Worm (Caenorhabditis elegans): ENCODE data around the gene srw-143.
"Not testable (repeated sequence)": the region's sequence is repeated elsewhere in the genome, so short reads cannot be mapped to it uniquely, and the experiment has no call there.

Gene srw-143

DNA sequence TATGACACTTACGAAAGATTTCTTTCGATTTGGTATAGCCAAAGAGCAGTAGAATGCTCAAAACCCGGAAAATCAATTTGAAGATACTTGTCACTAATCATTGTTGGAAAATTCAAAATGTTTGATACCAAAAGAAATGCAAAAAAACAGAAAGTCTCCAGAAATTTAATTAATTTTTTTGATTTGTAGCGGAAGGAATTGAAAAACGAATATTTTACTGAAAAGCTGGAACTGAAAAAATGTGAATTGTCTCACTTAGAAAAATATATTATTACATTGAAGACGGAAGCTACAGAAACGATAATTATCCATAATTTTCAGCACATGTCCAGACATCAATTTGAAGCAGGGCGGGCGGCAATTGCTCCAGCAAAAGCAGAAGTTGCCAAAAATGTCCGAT, 21.7 kb upstream of the srw-143 start, which contains the start of gene srw-138:
Gene srw-138 (minus strand): TSS at position 101 of the 400 bp plus-strand sequence.
- TF ChIP-seq ceh-40 (GFP tag; IDR thresholded peaks at IDR 0.05) (no peak), snpc-1.1 (tag; optimal IDR thresholded peaks at IDR 0.05; ENCODE audit: insufficient read depth) (no peak), F39B2.1 (GFP tag; IDR thresholded peaks at IDR 0.05) (no peak), B0261.1 (tag; optimal IDR thresholded peaks at IDR 0.05) (no peak), lsl-1 (GFP tag; optimal IDR thresholded peaks at IDR 0.05) (no peak), K11D2.4 (GFP tag; IDR thresholded peaks at IDR 0.05) (no peak), gei-17 (GFP tag; optimal IDR thresholded peaks at IDR 0.05) (no peak), F57C9.4 (tag; optimal IDR thresholded peaks at IDR 0.05) (no peak), dox-1 (GFP tag; IDR thresholded peaks at IDR 0.05) (no peak), C17E4.6 (GFP tag; IDR thresholded peaks at IDR 0.05) (no peak), F52B5.7 (tag; optimal IDR thresholded peaks at IDR 0.05) (no peak), aptf-3 (GFP tag; IDR thresholded peaks at IDR 0.05) (no peak), ztf-22 (GFP tag; optimal IDR thresholded peaks at IDR 0.05) (no peak), xnd-1 (tag; optimal IDR thresholded peaks at IDR 0.05) (no peak), dpff-1 (tag; optimal IDR thresholded peaks at IDR 0.05) (no peak), hmg-1.2 (GFP tag; IDR thresholded peaks at IDR 0.05) (no peak)

DNA sequence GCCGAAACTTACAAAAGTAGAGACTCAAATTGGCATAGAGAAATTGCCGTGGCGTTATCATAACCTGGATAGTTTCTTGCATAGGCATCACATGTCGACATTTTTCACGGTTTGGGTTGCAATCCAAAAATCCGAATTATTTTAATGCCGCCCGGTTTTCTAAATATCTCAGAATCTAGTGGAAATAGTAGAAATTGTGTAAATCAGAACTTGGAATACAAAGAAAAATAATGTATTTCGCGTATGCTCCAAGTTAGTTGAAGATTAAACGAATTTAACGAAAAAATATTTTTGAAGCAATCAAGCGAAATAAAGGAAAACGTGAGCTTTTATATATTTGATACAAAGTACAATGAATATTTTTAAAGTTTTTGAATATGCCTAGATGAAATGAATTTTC, 19.6 kb upstream of the srw-143 start, which contains the start of gene srw-144:
Gene srw-144 (minus strand): TSS at position 101 of the 400 bp plus-strand sequence.
- TF ChIP-seq ceh-79 (tag; optimal IDR thresholded peaks at IDR 0.05) (no peak), cebp-1 (GFP tag; IDR thresholded peaks at IDR 0.05) (no peak), cebp-1 (tag; optimal IDR thresholded peaks at IDR 0.05) (no peak), repo-1 (tag; optimal IDR thresholded peaks at IDR 0.05) (no peak), F37B4.10 (GFP tag; IDR thresholded peaks at IDR 0.05) (no peak), nfya-1 (tag; optimal IDR thresholded peaks at IDR 0.05; ENCODE audit: borderline replicate concordance, insufficient read depth) (no peak), hrde-1 (tag; optimal IDR thresholded peaks at IDR 0.05; ENCODE audit: borderline replicate concordance) (no peak)

DNA sequence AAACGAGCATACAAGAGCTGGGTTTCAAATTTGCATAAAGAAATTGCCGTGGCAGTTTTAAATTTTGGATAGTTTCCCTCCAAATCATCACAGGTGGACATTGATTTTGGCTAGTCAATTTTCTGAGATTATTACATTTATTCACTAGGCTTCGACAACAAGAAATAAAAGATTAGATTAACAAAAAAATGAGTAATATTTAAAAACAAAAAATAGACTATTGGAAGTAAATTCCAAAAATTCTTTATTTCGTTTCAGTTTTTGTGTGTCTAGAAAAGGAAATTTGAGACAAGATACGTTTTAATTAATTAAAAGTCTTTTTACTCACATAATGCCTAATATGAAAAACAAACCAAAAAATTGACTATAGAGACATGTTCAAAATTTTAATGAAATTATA, 16.9 kb upstream of the srw-143 start, which contains the start of gene srw-142:
Gene srw-142 (minus strand): TSS at position 101 of the 400 bp plus-strand sequence.
- TF ChIP-seq D2030.7 (GFP tag; IDR thresholded peaks at IDR 0.05), result no peak

DNA sequence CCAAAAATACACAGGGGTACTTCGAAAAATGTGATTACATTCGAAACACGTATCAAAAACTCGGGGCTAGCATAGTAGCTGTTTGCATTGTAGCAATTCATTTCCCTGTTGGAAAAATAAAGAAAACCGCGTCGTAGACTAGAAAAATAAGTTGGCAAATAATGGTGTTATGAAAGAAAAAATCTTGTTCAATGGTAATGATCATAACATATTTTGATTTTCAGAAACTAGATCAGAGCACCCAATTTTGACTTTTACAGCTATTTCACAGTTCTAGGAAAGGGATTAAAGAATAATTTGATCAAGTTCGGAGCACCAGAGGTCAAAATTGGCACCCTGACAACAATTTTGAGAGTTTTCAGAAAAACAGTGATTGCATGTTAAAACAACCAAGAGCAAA, 14.0 kb upstream of the srw-143 start, which contains the start of gene srh-248:
Gene srh-248 (minus strand): TSS at position 101 of the 400 bp plus-strand sequence.
- not testable (repeated sequence) for TF ChIP-seq madf-3 (GFP tag; IDR thresholded peaks at IDR 0.05); repo-1 (tag; optimal IDR thresholded peaks at IDR 0.05); akir-1 (GFP tag; optimal IDR thresholded peaks at IDR 0.05)

DNA sequence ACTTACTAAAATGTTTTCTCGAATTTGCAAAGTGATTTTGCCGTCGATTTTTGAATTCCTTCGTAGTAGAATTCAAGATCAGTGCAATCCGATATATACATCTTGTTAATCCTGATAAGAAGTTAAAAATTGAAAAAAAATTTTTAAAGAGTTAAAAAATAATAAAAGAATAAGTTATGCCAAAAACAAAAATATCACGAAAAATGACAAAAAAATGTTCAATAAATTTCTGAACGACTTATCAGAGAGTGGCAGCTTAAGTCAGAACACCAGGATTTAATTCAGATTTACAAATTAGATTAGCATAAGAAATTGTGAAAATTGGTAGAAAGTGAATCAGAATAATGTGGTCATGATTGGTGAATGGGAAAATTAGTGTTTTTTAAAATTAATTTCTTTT, 10.8 kb upstream of the srw-143 start, which contains the start of gene srw-122:
Gene srw-122 (minus strand): TSS at position 101 of the 400 bp plus-strand sequence.
- not testable (repeated sequence) for TF ChIP-seq F37B4.10 (GFP tag; IDR thresholded peaks at IDR 0.05); aptf-3 (GFP tag; IDR thresholded peaks at IDR 0.05); ztf-18 (tag; optimal IDR thresholded peaks at IDR 0.05)

DNA sequence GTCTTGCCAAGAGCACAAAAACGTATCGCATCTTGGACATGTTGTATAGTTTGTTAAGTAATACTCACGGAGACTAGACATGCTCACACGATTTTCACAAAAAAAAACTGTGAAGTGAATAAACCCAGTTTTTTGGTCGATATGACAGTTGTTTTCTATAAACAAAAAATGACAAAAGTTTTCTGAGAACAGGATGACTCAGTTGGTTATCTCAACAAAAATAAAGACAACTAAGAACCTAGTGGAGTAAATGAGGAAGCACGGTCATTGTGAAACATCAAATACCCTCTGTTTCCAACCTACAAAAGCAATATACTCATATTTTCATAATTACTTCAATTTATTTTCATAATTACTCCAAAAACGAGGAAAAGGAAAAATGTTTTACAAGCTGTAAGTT, 4.3 kb upstream of the srw-143 start, which contains the start of gene srh-87:
Gene srh-87 (minus strand): TSS at position 101 of the 400 bp plus-strand sequence.
- TF ChIP-seq mcd-1 (GFP tag; IDR thresholded peaks at IDR 0.05) (no peak), efl-1 (GFP tag; optimal IDR thresholded peaks at IDR 0.05) (no peak), ceh-79 (tag; optimal IDR thresholded peaks at IDR 0.05) (no peak), xnd-1 (tag; optimal IDR thresholded peaks at IDR 0.05) (no peak), dox-1 (GFP tag; IDR thresholded peaks at IDR 0.05) (no peak), gei-17 (GFP tag; optimal IDR thresholded peaks at IDR 0.05) (no peak), sdz-38 (tag; optimal IDR thresholded peaks at IDR 0.05) (no peak), lin-26 (GFP tag; IDR thresholded peaks at IDR 0.05) (no peak), ztf-18 (tag; optimal IDR thresholded peaks at IDR 0.05) (no peak), dpl-1 (GFP tag; optimal IDR thresholded peaks at IDR 0.05) (no peak), snpc-4 (GFP tag; optimal IDR thresholded peaks at IDR 0.05) (no peak), snpc-4 (tag; optimal IDR thresholded peaks at IDR 0.05) (no peak), athp-1 (tag; optimal IDR thresholded peaks at IDR 0.05) (no peak), akir-1 (GFP tag; optimal IDR thresholded peaks at IDR 0.05) (no peak), chd-7 (tag; optimal IDR thresholded peaks at IDR 0.05) (no peak), C17E4.6 (GFP tag; IDR thresholded peaks at IDR 0.05) (no peak), atf-7 (tag; optimal IDR thresholded peaks at IDR 0.05) (no peak), madf-3 (GFP tag; IDR thresholded peaks at IDR 0.05) (no peak)

Measured in whole organism, young adult.